Worm (Caenorhabditis elegans) whole organism, L4 larva: ENCODE measurements around the gene srg-56.

Experiments used
- D1046.2 ChIP-seq: fragments of 200-800 bp; sonication (Bioruptor generic); IDR thresholded peaks from 2 replicates; pipeline ENCODE4 v1.3.6; 2022; ENCODE audit warnings: missing genetic modification characterization, missing compliant biosample characterization
- F44E2.7 ChIP-seq: fragments of 200-800 bp; sonication (Bioruptor generic); IDR thresholded peaks from 2 replicates; pipeline ENCODE4 v2.1.2; 2022; ENCODE audit warnings: missing genetic modification characterization, missing compliant biosample characterization
- F49E8.2 ChIP-seq: sonication (generic microtip); optimal IDR thresholded peaks from 2 replicates; lab custom pipeline; 2016; ENCODE audit warnings: missing compliant biosample characterization, mild to moderate bottlenecking, missing genetic modification characterization, borderline replicate concordance
- R02D3.7 ChIP-seq: fragments of 150-350 bp; sonication (generic microtip); optimal IDR thresholded peaks from 3 replicates; lab custom pipeline; 2014; ENCODE audit warnings: missing biosample characterization, missing genetic modification characterization
- Y48G9A.11 ChIP-seq: fragments of 200-800 bp; sonication (Bioruptor generic); IDR thresholded peaks from 2 replicates; pipeline ENCODE4 v1.3.6; 2022; ENCODE audit warnings: missing genetic modification reagents, missing genetic modification characterization, missing compliant biosample characterization
- Y75B8A.6 ChIP-seq: fragments of 200-800 bp; sonication (Bioruptor generic); IDR thresholded peaks from 2 replicates; pipeline ENCODE4 v1.3.6; 2022; ENCODE audit warnings: missing genetic modification reagents, missing genetic modification characterization, missing compliant biosample characterization
- ZK337.2 ChIP-seq: fragments of 200-800 bp; sonication (Bioruptor generic); IDR thresholded peaks from 2 replicates; pipeline ENCODE4 v1.3.6; 2022; ENCODE audit warnings: missing genetic modification reagents, missing genetic modification characterization, missing compliant biosample characterization
- ZK546.5 ChIP-seq, 2 experiments: sonication (generic microtip); optimal IDR thresholded peaks; 2 replicates each; lab custom pipeline; 2017; ENCODE audit warnings: missing biosample characterization in 2 of 2, missing genetic modification characterization in 2 of 2
- aha-1 ChIP-seq: fragments of 150-350 bp; peaks from one replicate; lab custom pipeline; 2014; ENCODE audit warnings: missing biosample characterization, missing genetic modification characterization
- attf-4 ChIP-seq: sonication (generic microtip); optimal IDR thresholded peaks from 3 replicates; lab custom pipeline; 2017; ENCODE audit warnings: missing biosample characterization, missing genetic modification characterization
- ceh-20 ChIP-seq: fragments of 200-800 bp; sonication (Bioruptor generic); IDR thresholded peaks from 2 replicates; pipeline ENCODE4 v1.3.6; 2022; ENCODE audit warnings: missing genetic modification reagents, missing genetic modification characterization, missing compliant biosample characterization
- ceh-62 ChIP-seq: sonication (generic microtip); optimal IDR thresholded peaks from 2 replicates; lab custom pipeline; 2017; ENCODE audit warnings: missing biosample characterization, missing genetic modification characterization
- cey-2 ChIP-seq: sonication (generic microtip); optimal IDR thresholded peaks from 3 replicates; lab custom pipeline; 2017; ENCODE audit warnings: missing genetic modification characterization, mild to moderate bottlenecking, missing compliant biosample characterization, antibody characterized with exemption, borderline replicate concordance; ENCODE audit not compliant: insufficient read depth
- daf-16 ChIP-seq, 3 experiments: sonication (generic microtip); optimal IDR thresholded peaks; 2 replicates each; lab custom pipeline; 2016 to 2017; ENCODE audit warnings: missing genetic modification characterization in 3 of 3, missing genetic modification reagents in 3 of 3, mild to moderate bottlenecking in 2 of 3, missing compliant biosample characterization in 2 of 3, missing biosample characterization in 1 of 3, moderate library complexity in 1 of 3
- dmd-6 ChIP-seq: fragments of 200-800 bp; sonication (Bioruptor generic); IDR thresholded peaks from 2 replicates; pipeline ENCODE4 v1.3.6; 2022; ENCODE audit warnings: missing genetic modification reagents, missing genetic modification characterization, missing compliant biosample characterization
- dpl-1 ChIP-seq: fragments of 150-350 bp; optimal IDR thresholded peaks from 2 replicates; lab custom pipeline; 2014; ENCODE audit warnings: missing biosample characterization, missing genetic modification reagents, missing genetic modification characterization
- egl-43 ChIP-seq: fragments of 200-800 bp; sonication (Bioruptor generic); IDR thresholded peaks from 2 replicates; pipeline ENCODE4 v1.3.6; 2022; ENCODE audit warnings: missing genetic modification reagents, missing genetic modification characterization, missing compliant biosample characterization
- fkh-10 ChIP-seq: fragments of 150-350 bp; optimal IDR thresholded peaks from 2 replicates; lab custom pipeline; 2014; ENCODE audit warnings: missing biosample characterization, missing genetic modification reagents, missing genetic modification characterization
- hlh-11 ChIP-seq: fragments of 200-800 bp; sonication (Bioruptor generic); optimal IDR thresholded peaks from 2 replicates; lab custom pipeline; 2018; ENCODE audit warnings: mild to moderate bottlenecking, missing genetic modification characterization, missing compliant biosample characterization
- hmg-1.1 ChIP-seq: fragments of 200-800 bp; sonication (Bioruptor generic); IDR thresholded peaks from 2 replicates; pipeline ENCODE4 v1.3.6; 2022; ENCODE audit warnings: missing genetic modification reagents, missing genetic modification characterization, missing compliant biosample characterization
- lim-7 ChIP-seq: fragments of 200-800 bp; sonication (Bioruptor generic); IDR thresholded peaks from 2 replicates; pipeline ENCODE4 v1.3.6; 2022; ENCODE audit warnings: missing genetic modification characterization, missing compliant biosample characterization
- lir-3 ChIP-seq: sonication (generic microtip); optimal IDR thresholded peaks from 2 replicates; lab custom pipeline; 2016; ENCODE audit warnings: mild to moderate bottlenecking, missing genetic modification characterization, missing compliant biosample characterization
- mes-2 ChIP-seq: sonication (generic microtip); optimal IDR thresholded peaks from 2 replicates; lab custom pipeline; 2016; ENCODE audit warnings: missing genotype, mild to moderate bottlenecking, missing genetic modification characterization, missing compliant biosample characterization; ENCODE audit not compliant: poor library complexity, severe bottlenecking
- mxl-2 ChIP-seq: fragments of 200-800 bp; sonication (Bioruptor generic); conservative IDR thresholded peaks from 2 replicates; pipeline ENCODE4 v1.3.6; 2022; ENCODE audit warnings: missing genetic modification reagents, missing genetic modification characterization, missing compliant biosample characterization
- mxl-3 ChIP-seq: fragments of 200-800 bp; sonication (Bioruptor generic); optimal IDR thresholded peaks from 2 replicates; lab custom pipeline; 2018; ENCODE audit warnings: mild to moderate bottlenecking, missing genetic modification characterization, missing compliant biosample characterization
- nhr-25 ChIP-seq: sonication (generic microtip); optimal IDR thresholded peaks from 2 replicates; lab custom pipeline; 2017; ENCODE audit warnings: missing genetic modification characterization, mild to moderate bottlenecking, missing compliant biosample characterization, antibody characterized with exemption, moderate library complexity, borderline replicate concordance; ENCODE audit not compliant: insufficient read depth
- nhr-28 ChIP-seq: fragments of 150-350 bp; optimal IDR thresholded peaks from 2 replicates; lab custom pipeline; 2014; ENCODE audit warnings: missing biosample characterization, missing genetic modification characterization
- nhr-77 ChIP-seq: fragments of 150-350 bp; optimal IDR thresholded peaks from 2 replicates; lab custom pipeline; 2014; ENCODE audit warnings: missing biosample characterization, missing genetic modification characterization
- php-3 ChIP-seq: fragments of 200-800 bp; sonication (Bioruptor generic); IDR thresholded peaks from 2 replicates; pipeline ENCODE4 v1.3.6; 2022; ENCODE audit warnings: missing genetic modification reagents, missing genetic modification characterization, missing compliant biosample characterization
- pqm-1 ChIP-seq: sonication (generic microtip); optimal IDR thresholded peaks from 2 replicates; lab custom pipeline; 2017; ENCODE audit warnings: missing biosample characterization, missing genetic modification characterization
- sdz-12 ChIP-seq: fragments of 200-800 bp; sonication (Bioruptor generic); optimal IDR thresholded peaks from 2 replicates; lab custom pipeline; 2018; ENCODE audit warnings: mild to moderate bottlenecking, missing genetic modification characterization, missing compliant biosample characterization
- set-16 ChIP-seq: fragments of 200-800 bp; sonication (Bioruptor generic); IDR thresholded peaks from 2 replicates; pipeline ENCODE4 v1.3.6; 2022; ENCODE audit warnings: missing genetic modification reagents, missing genetic modification characterization, missing compliant biosample characterization
- skn-1 ChIP-seq: fragments of 150-350 bp; optimal IDR thresholded peaks from 2 replicates; lab custom pipeline; 2014; ENCODE audit warnings: missing biosample characterization, missing genetic modification characterization
- snpc-1.2 ChIP-seq: fragments of 200-800 bp; sonication (Bioruptor generic); IDR thresholded peaks from 2 replicates; pipeline ENCODE4 v1.3.6; 2022; ENCODE audit warnings: missing genetic modification reagents, missing genetic modification characterization, missing compliant biosample characterization
- unc-130 ChIP-seq: sonication (generic microtip); optimal IDR thresholded peaks from 2 replicates; lab custom pipeline; 2016; ENCODE audit warnings: missing genetic modification reagents, missing genetic modification characterization, missing compliant biosample characterization
- unc-39 ChIP-seq: sonication (generic microtip); optimal IDR thresholded peaks from 2 replicates; lab custom pipeline; 2017; ENCODE audit warnings: missing biosample characterization, missing genetic modification characterization
- vab-7 ChIP-seq: fragments of 200-800 bp; sonication (Bioruptor generic); IDR thresholded peaks from 2 replicates; pipeline ENCODE4 v1.3.6; 2022; ENCODE audit warnings: missing genetic modification reagents, missing genetic modification characterization, missing compliant biosample characterization

Gene srg-56

ce11 chrV:2711429-2711828, 26.6 kb downstream of the srg-56 start, which contains the start of gene C24B9.3:
TSS of gene C24B9.3 (minus strand) at chrV:2711599.
- TF ChIP-seq ceh-20 (GFP tag; lab: Robert Waterston, UW) (no peak), nhr-28 (tag; lab: Kevin White, UChicago) (peak; percentile 57), hmg-1.1 (GFP tag; lab: Robert Waterston, UW) (no peak), dmd-6 (GFP tag; lab: Robert Waterston, UW) (peak; percentile 74), pqm-1 (tag; lab: Kevin White, UChicago) (peak; percentile 71), fkh-10 (GFP tag; lab: Kevin White, UChicago) (no peak), nhr-77 (tag; lab: Kevin White, UChicago) (peak; percentile 45), daf-16 (GFP tag; optimal IDR thresholded peaks at IDR 0.05; lab: Kevin White, UChicago) (no peak), daf-16 (tag; optimal IDR thresholded peaks at IDR 0.05; lab: Kevin White, UChicago) (peak; percentile 75), mxl-3 (GFP tag; lab: Kevin White, UChicago) (peak; percentile 26), unc-130 (GFP tag; lab: Kevin White, UChicago) (no peak), hlh-11 (tag; lab: Kevin White, UChicago) (peak; percentile 52)

- no peak for TF ChIP-seq R02D3.7
- TF ChIP-seq cey-2 (tag; lab: Kevin White, UChicago) = no peak
- no peak for TF ChIP-seq Y75B8A.6 (GFP tag; lab: Robert Waterston, UW)
- no peak for TF ChIP-seq nhr-25
- TF ChIP-seq ZK546.5 (tag; optimal IDR thresholded peaks at IDR 0.05; lab: Kevin White, UChicago) = no peak
- no peak for TF ChIP-seq set-16 (GFP tag; lab: Robert Waterston, UW)
- TF ChIP-seq lim-7 (GFP tag; lab: Robert Waterston, UW) = no peak
- no peak for TF ChIP-seq dpl-1 (GFP tag; lab: Kevin White, UChicago)
- no peak for TF ChIP-seq unc-39
- TF ChIP-seq mxl-2 (GFP tag; lab: Robert Waterston, UW) = no peak
- no peak for TF ChIP-seq sdz-12 (GFP tag; lab: Kevin White, UChicago)
- no peak for TF ChIP-seq mes-2 (tag; lab: Kevin White, UChicago)
- no peak for TF ChIP-seq php-3
- no peak for TF ChIP-seq vab-7 (GFP tag; lab: Robert Waterston, UW)
- no peak for TF ChIP-seq ceh-62 (tag; lab: Kevin White, UChicago)
- no peak for TF ChIP-seq ZK337.2 (GFP tag; lab: Robert Waterston, UW)
- TF ChIP-seq attf-4 = no peak
- TF ChIP-seq lir-3 = no peak
- no peak for TF ChIP-seq D1046.2 (GFP tag; lab: Robert Waterston, UW)
Observed at ce11 chrV:2710192-2710591, 27.9 kb downstream of the srg-56 start.

- TF ChIP-seq mxl-3 (GFP tag; lab: Kevin White, UChicago) (no peak), D1046.2 (GFP tag; lab: Robert Waterston, UW) (0 out of 2 replicates have a peak, but pooled peaks have one; percentile 29), set-16 (GFP tag; lab: Robert Waterston, UW) (peak; percentile 62), fkh-10 (GFP tag; lab: Kevin White, UChicago) (no peak)
Observed at ce11 chrV:2706379-2706778, 31.7 kb downstream of the srg-56 start.

- TF ChIP-seq set-16 (GFP tag; lab: Robert Waterston, UW) (peak; percentile 84), skn-1 (tag; lab: Kevin White, UChicago) (no peak), aha-1 (tag; lab: Kevin White, UChicago) (peak; percentile 90), egl-43 (0 out of 2 replicates have a peak, but pooled peaks have one; percentile 24), F44E2.7 (GFP tag; lab: Robert Waterston, UW) (0 out of 2 replicates have a peak, but pooled peaks have one; percentile 13), snpc-1.2 (GFP tag; lab: Robert Waterston, UW) (no peak), F49E8.2 (tag; lab: Kevin White, UChicago) (no peak), sdz-12 (GFP tag; lab: Kevin White, UChicago) (peak; percentile 38), Y48G9A.11 (GFP tag; lab: Robert Waterston, UW) (no peak), fkh-10 (GFP tag; lab: Kevin White, UChicago) (no peak), hmg-1.1 (GFP tag; lab: Robert Waterston, UW) (no peak), ceh-20 (GFP tag; lab: Robert Waterston, UW) (no peak)
Observed at ce11 chrV:2703299-2703698, 34.8 kb downstream of the srg-56 start.
